Fruit fly (Drosophila melanogaster) S2 (cell line): ENCODE data around the gene Lectin-galC1.

Source experiments
- CG8478 ChIP-seq: fragments of >200 bp; optimal IDR thresholded peaks from 2 replicates; lab custom pipeline; 2018
- CTCF ChIP-seq, 2 experiments: fragments of >200 bp; optimal IDR thresholded peaks; 2 replicates each; lab custom pipeline; 2018

DNA sequence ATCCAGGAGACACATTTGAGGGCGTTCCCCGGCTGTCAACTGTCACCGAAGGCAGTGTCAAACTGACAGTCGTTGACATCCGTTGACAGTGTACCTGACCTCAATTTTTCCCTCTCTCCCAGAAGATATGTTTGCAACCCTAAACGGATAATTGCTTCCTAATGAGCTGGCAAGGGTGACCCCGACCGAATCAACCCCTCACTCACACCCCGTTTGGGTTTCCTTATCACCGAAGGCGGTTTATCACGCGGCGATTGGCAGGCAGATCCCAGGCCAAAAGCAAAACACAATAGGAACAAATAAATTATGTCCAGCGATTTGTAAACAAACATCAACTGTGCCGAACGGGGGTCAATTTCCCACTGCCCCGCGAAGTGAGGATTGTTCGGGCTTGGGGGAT, 42.2 kb downstream of the Lectin-galC1 start:
- no peak for TF ChIP-seq CG8478 (lab: Kevin White, UChicago)
- TF ChIP-seq CTCF (optimal IDR thresholded peaks at IDR 0.05; lab: Kevin White, UChicago): no peak
